Worm (Caenorhabditis elegans) whole organism, L3 larva: ENCODE measurements around the gene spe-6.
A peak's percentile ranks its signal among the peaks of the same experiment; 100 is the strongest.

Experiments
- R02D3.7 ChIP-seq: fragments of 150-350 bp; optimal IDR thresholded peaks from 2 replicates; lab custom pipeline; 2014; ENCODE audit warnings: missing biosample characterization, missing genetic modification characterization
- ceh-9 ChIP-seq: sonication (generic microtip); optimal IDR thresholded peaks from 2 replicates; lab custom pipeline; 2018; ENCODE audit warnings: missing biosample characterization, missing genetic modification characterization
- daf-12 ChIP-seq: fragments of 150-350 bp; optimal IDR thresholded peaks from 2 replicates; lab custom pipeline; 2014; ENCODE audit warnings: missing biosample characterization, missing genetic modification reagents, missing genetic modification characterization
- egl-27 ChIP-seq: sonication (generic microtip); optimal IDR thresholded peaks from 4 replicates; lab custom pipeline; 2017; ENCODE audit warnings: missing biosample characterization, missing genetic modification reagents, missing genetic modification characterization
- elt-1 ChIP-seq: fragments of 150-350 bp; optimal IDR thresholded peaks from 2 replicates; lab custom pipeline; 2014; ENCODE audit warnings: missing biosample characterization, missing genetic modification characterization
- elt-2 ChIP-seq: sonication (generic microtip); optimal IDR thresholded peaks from 2 replicates; lab custom pipeline; 2016; ENCODE audit warnings: missing genetic modification reagents, mild to moderate bottlenecking, missing genetic modification characterization, missing compliant biosample characterization
- fkh-10 ChIP-seq: sonication (generic microtip); optimal IDR thresholded peaks from 2 replicates; lab custom pipeline; 2017; ENCODE audit warnings: missing biosample characterization, missing genetic modification reagents, missing genetic modification characterization
- pha-4 ChIP-seq: fragments of 150-350 bp; optimal IDR thresholded peaks from 2 replicates; lab custom pipeline; 2014; ENCODE audit warnings: missing biosample characterization, missing genetic modification reagents, missing genetic modification characterization
- pqm-1 ChIP-seq: fragments of 150-350 bp; optimal IDR thresholded peaks from 2 replicates; lab custom pipeline; 2017; ENCODE audit warnings: missing biosample characterization, missing genetic modification characterization, inconsistent platforms
- snpc-4 ChIP-seq: fragments of 150-350 bp; optimal IDR thresholded peaks from 2 replicates; lab custom pipeline; 2014; ENCODE audit warnings: missing biosample characterization, missing genetic modification characterization
- unc-39 ChIP-seq: sonication (generic microtip); optimal IDR thresholded peaks from 4 replicates; lab custom pipeline; 2017; ENCODE audit warnings: missing biosample characterization, missing genetic modification characterization
- unc-62 ChIP-seq: fragments of 150-350 bp; sonication (generic microtip); optimal IDR thresholded peaks from 4 replicates; lab custom pipeline; 2014; ENCODE audit warnings: missing biosample characterization, missing genetic modification reagents, missing genetic modification characterization
- zag-1 ChIP-seq: fragments of 150-350 bp; optimal IDR thresholded peaks from 2 replicates; lab custom pipeline; 2014; ENCODE audit warnings: missing biosample characterization, missing genetic modification characterization

DNA sequence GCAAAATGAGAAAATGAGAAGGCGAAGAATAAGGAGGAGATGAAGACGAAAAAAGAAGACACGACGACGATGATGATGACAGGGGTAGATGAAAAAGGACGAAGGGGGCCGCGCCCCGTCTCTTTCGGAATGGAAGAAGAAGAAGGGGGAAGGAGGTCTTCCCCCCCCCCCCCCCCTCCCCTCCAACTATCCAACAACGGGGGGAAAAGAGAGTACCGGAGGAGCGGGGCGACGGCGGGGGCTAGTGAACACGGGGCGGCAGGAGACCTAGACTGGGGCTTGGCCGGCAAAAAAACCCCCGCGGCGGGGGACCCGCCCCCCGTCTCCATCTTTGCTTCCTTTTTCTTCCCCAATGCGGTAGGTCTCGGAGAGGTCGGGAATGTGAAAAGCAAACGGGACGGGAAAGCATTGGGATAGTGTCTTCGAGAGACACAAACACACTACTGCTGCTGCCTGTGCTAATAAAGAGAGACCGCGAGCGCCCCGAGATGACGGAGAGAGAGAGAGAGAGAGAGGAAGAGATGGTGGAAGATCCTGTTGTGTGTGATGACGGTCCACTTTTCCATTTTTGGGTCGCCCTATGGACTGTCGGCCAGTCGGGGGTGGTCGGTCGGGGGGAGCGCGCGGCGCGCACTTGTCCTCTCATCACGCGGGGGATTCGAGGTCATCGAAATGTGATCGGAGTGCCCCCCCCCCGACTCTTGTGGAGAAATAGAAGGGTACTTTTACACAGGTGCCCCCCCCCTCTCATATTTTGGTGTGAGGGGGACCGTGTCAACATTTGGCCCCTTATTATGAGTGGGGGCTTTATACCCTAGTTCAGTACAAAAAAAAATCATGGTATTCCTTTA, 37.4 kb upstream of the spe-6 start:
- TF ChIP-seq elt-2: no peak
- no peak for TF ChIP-seq snpc-4 (tag; lab: Kevin White, UChicago)
- no peak for TF ChIP-seq pqm-1 (tag; lab: Kevin White, UChicago)
- no peak for TF ChIP-seq fkh-10 (GFP tag; lab: Kevin White, UChicago)
- no peak for TF ChIP-seq egl-27 (tag; lab: Kevin White, UChicago)
- peak; percentile 20 for TF ChIP-seq pha-4
- TF ChIP-seq zag-1 (tag; lab: Kevin White, UChicago): no peak
- no peak for TF ChIP-seq ceh-9
- TF ChIP-seq elt-1 (tag; lab: Kevin White, UChicago): no peak
- TF ChIP-seq R02D3.7 (tag; lab: Kevin White, UChicago): no peak
- TF ChIP-seq daf-12 (tag; lab: Kevin White, UChicago): no peak
- TF ChIP-seq unc-62: no peak
- no peak for TF ChIP-seq unc-39 (tag; lab: Kevin White, UChicago)
